Worm (Caenorhabditis elegans): ENCODE results near the gene F46C8.8.

- no peak for TF ChIP-seq nhr-77 (tag; optimal IDR thresholded peaks at IDR 0.05)
- TF ChIP-seq nhr-21 (tag; optimal IDR thresholded peaks at IDR 0.05): no peak
- TF ChIP-seq nhr-11 (tag; optimal IDR thresholded peaks at IDR 0.05): no peak
- TF ChIP-seq nhr-6 (tag; optimal IDR thresholded peaks at IDR 0.05): no peak
- TF ChIP-seq snpc-4 (tag; optimal IDR thresholded peaks at IDR 0.05): no peak
- no peak for TF ChIP-seq unc-39 (tag; optimal IDR thresholded peaks at IDR 0.05)
- no peak for TF ChIP-seq nhr-23 (tag; optimal IDR thresholded peaks at IDR 0.05)
- TF ChIP-seq lsy-2 (tag; optimal IDR thresholded peaks at IDR 0.05): no peak
- TF ChIP-seq mab-5 (tag; optimal IDR thresholded peaks at IDR 0.05): no peak
- no peak for TF ChIP-seq R02D3.7 (tag; optimal IDR thresholded peaks at IDR 0.05)
- TF ChIP-seq ztf-11 (tag; optimal IDR thresholded peaks at IDR 0.05): no peak
- no peak for TF ChIP-seq lin-39 (tag; optimal IDR thresholded peaks at IDR 0.05)
- TF ChIP-seq gmeb-1 (tag; optimal IDR thresholded peaks at IDR 0.05): no peak
Observed at ce11 chrX:7583930-7584329, 29.7 kb upstream of the F46C8.8 start.

Data from whole organism, L2 larva.